Worm (Caenorhabditis elegans) whole organism, L3 larva: ENCODE data around the gene dhs-7.

Experiments
- R02D3.7 ChIP-seq: fragments of 150-350 bp; optimal IDR thresholded peaks from 2 replicates; lab custom pipeline; 2014; ENCODE audit warnings: missing biosample characterization, missing genetic modification characterization
- ama-1 ChIP-seq: fragments of 150-350 bp; optimal IDR thresholded peaks from 2 replicates; lab custom pipeline; 2018
- ceh-28 ChIP-seq: fragments of 150-350 bp; optimal IDR thresholded peaks from 2 replicates; lab custom pipeline; 2014; ENCODE audit warnings: missing biosample characterization, missing genetic modification reagents, missing genetic modification characterization
- ceh-82 ChIP-seq: fragments of 150-350 bp; optimal IDR thresholded peaks from 2 replicates; lab custom pipeline; 2014; ENCODE audit warnings: missing biosample characterization, missing genetic modification characterization
- ceh-9 ChIP-seq: sonication (generic microtip); optimal IDR thresholded peaks from 2 replicates; lab custom pipeline; 2018; ENCODE audit warnings: missing biosample characterization, missing genetic modification characterization
- daf-12 ChIP-seq: fragments of 150-350 bp; optimal IDR thresholded peaks from 2 replicates; lab custom pipeline; 2014; ENCODE audit warnings: missing biosample characterization, missing genetic modification reagents, missing genetic modification characterization
- egl-27 ChIP-seq: sonication (generic microtip); optimal IDR thresholded peaks from 4 replicates; lab custom pipeline; 2017; ENCODE audit warnings: missing biosample characterization, missing genetic modification reagents, missing genetic modification characterization
- elt-1 ChIP-seq: fragments of 150-350 bp; optimal IDR thresholded peaks from 2 replicates; lab custom pipeline; 2014; ENCODE audit warnings: missing biosample characterization, missing genetic modification characterization
- elt-2 ChIP-seq: sonication (generic microtip); optimal IDR thresholded peaks from 2 replicates; lab custom pipeline; 2016; ENCODE audit warnings: missing genetic modification reagents, mild to moderate bottlenecking, missing genetic modification characterization, missing compliant biosample characterization
- elt-3 ChIP-seq, 3 experiments: fragments of 150-350 bp in 1 of 3; sonication (generic microtip) in 2 of 3; optimal IDR thresholded peaks; 2 replicates in 2 of 3; 4 replicates in 1 of 3; lab custom pipeline; 2014 to 2017; ENCODE audit warnings: missing biosample characterization in 3 of 3, missing genetic modification characterization in 3 of 3
- eor-1 ChIP-seq, 2 experiments: fragments of 150-350 bp; optimal IDR thresholded peaks; 2 replicates each; lab custom pipeline; 2014 to 2018; ENCODE audit warnings: missing biosample characterization in 2 of 2, missing genetic modification characterization in 2 of 2
- fkh-10 ChIP-seq: sonication (generic microtip); optimal IDR thresholded peaks from 2 replicates; lab custom pipeline; 2017; ENCODE audit warnings: missing biosample characterization, missing genetic modification reagents, missing genetic modification characterization
- fkh-2 ChIP-seq: fragments of 150-350 bp; optimal IDR thresholded peaks from 2 replicates; lab custom pipeline; 2014; ENCODE audit warnings: missing biosample characterization, missing genetic modification reagents, missing genetic modification characterization
- fos-1 ChIP-seq: fragments of 150-350 bp; optimal IDR thresholded peaks from 2 replicates; lab custom pipeline; 2014; ENCODE audit warnings: missing biosample characterization, missing genetic modification characterization
- hmg-11 ChIP-seq: sonication (generic microtip); optimal IDR thresholded peaks from 2 replicates; lab custom pipeline; 2016; ENCODE audit warnings: missing genetic modification characterization, missing compliant biosample characterization
- jun-1 ChIP-seq: fragments of 150-350 bp; optimal IDR thresholded peaks from 2 replicates; lab custom pipeline; 2014; ENCODE audit warnings: missing biosample characterization, missing genetic modification reagents, missing genetic modification characterization
- mml-1 ChIP-seq: fragments of 150-350 bp; sonication (generic microtip); optimal IDR thresholded peaks from 3 replicates; lab custom pipeline; 2014; ENCODE audit warnings: missing biosample characterization, missing genetic modification characterization
- nfya-1 ChIP-seq: sonication (generic microtip); optimal IDR thresholded peaks from 2 replicates; lab custom pipeline; 2017; ENCODE audit warnings: missing genetic modification characterization, mild to moderate bottlenecking, missing compliant biosample characterization, antibody characterized with exemption, moderate library complexity; ENCODE audit not compliant: insufficient read depth
- nhr-12 ChIP-seq: fragments of 150-350 bp; optimal IDR thresholded peaks from 2 replicates; lab custom pipeline; 2014; ENCODE audit warnings: missing biosample characterization, missing genetic modification characterization
- nhr-23 ChIP-seq: fragments of 150-350 bp; optimal IDR thresholded peaks from 2 replicates; lab custom pipeline; 2014; ENCODE audit warnings: missing biosample characterization, missing genetic modification reagents, missing genetic modification characterization
- nhr-25 ChIP-seq: sonication (generic microtip); optimal IDR thresholded peaks from 2 replicates; lab custom pipeline; 2017; ENCODE audit warnings: missing biosample characterization, missing genetic modification characterization
- nhr-28 ChIP-seq: fragments of 150-350 bp; optimal IDR thresholded peaks from 2 replicates; lab custom pipeline; 2014; ENCODE audit warnings: missing biosample characterization, missing genetic modification characterization
- nhr-67 ChIP-seq: fragments of 150-350 bp; optimal IDR thresholded peaks from 2 replicates; lab custom pipeline; 2014; ENCODE audit warnings: missing biosample characterization, missing genetic modification characterization
- pha-4 ChIP-seq: fragments of 150-350 bp; optimal IDR thresholded peaks from 2 replicates; lab custom pipeline; 2014; ENCODE audit warnings: missing biosample characterization, missing genetic modification reagents, missing genetic modification characterization
- pqm-1 ChIP-seq: fragments of 150-350 bp; optimal IDR thresholded peaks from 2 replicates; lab custom pipeline; 2017; ENCODE audit warnings: missing biosample characterization, missing genetic modification characterization, inconsistent platforms
- skn-1 ChIP-seq: fragments of 150-350 bp; optimal IDR thresholded peaks from 2 replicates; lab custom pipeline; 2014; ENCODE audit warnings: missing biosample characterization, missing genetic modification characterization
- tbx-2 ChIP-seq: sonication (generic microtip); optimal IDR thresholded peaks from 2 replicates; lab custom pipeline; 2016; ENCODE audit warnings: mild to moderate bottlenecking, missing genetic modification characterization, missing compliant biosample characterization
- unc-39 ChIP-seq: sonication (generic microtip); optimal IDR thresholded peaks from 4 replicates; lab custom pipeline; 2017; ENCODE audit warnings: missing biosample characterization, missing genetic modification characterization
- unc-62 ChIP-seq: fragments of 150-350 bp; sonication (generic microtip); optimal IDR thresholded peaks from 4 replicates; lab custom pipeline; 2014; ENCODE audit warnings: missing biosample characterization, missing genetic modification reagents, missing genetic modification characterization
- zag-1 ChIP-seq: fragments of 150-350 bp; optimal IDR thresholded peaks from 2 replicates; lab custom pipeline; 2014; ENCODE audit warnings: missing biosample characterization, missing genetic modification characterization
- ztf-11 ChIP-seq: fragments of 150-350 bp; optimal IDR thresholded peaks from 2 replicates; lab custom pipeline; 2014; ENCODE audit warnings: missing biosample characterization, missing genetic modification characterization
- ztf-4 ChIP-seq: fragments of 150-350 bp; optimal IDR thresholded peaks from 2 replicates; lab custom pipeline; 2014; ENCODE audit warnings: missing biosample characterization, missing genetic modification characterization

dhs-7 gene

DNA sequence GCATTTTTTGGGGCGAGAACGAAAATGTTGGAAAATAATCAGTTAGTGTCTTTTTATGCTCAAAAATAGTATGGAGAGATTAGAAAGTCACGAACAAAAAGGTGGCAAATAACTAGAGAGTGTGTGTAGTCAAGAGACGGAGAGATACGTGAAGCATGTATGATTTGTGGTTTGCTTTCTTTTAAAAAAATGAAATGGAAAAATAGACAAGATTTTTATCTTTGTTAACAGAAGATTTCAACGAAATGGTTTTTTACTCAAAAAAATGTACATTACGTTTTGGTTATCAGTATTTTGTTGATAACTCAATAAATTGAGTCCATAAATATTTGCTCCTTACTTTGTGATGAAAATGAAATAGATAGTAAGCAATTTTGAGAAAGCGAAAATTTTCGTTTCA is at the start of gene dhs-7:
Gene dhs-7, minus strand, starts transcription at position 277 of the 400 bp plus-strand sequence.
- TF ChIP-seq elt-2 (tag; lab: Kevin White, UChicago) (peak; percentile 67), nhr-25 (no peak)

DNA sequence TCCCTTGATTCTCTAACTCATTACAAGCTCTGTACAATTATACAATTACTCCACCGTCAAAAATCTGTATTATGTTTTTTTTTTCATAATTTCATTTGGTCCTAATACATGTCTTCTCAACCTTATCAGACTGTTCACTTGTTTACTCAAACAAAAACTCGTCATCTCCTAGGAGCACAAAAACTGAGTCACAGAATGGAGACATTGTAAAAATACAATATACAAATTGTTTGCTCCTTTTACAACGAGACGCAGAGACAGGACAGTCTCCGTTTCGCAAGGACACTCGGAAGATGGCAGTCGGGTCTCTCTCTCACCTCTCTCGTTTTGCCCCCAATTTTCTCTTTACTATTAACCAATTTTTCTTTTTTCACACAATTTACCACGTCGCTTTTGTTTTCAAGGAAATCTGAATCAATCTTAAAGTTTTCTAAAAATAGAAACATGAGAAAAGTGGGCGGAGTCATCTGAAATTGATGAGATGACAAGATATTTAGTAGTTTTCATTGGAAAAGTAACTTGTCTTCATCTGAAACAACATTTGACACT is 47.4 kb upstream of the dhs-7 start, which contains the start of gene F32A5.8:
Gene F32A5.8, plus strand, starts transcription at position 499 of the 549 bp plus-strand sequence.
- TF ChIP-seq jun-1 (tag; lab: Kevin White, UChicago) (peak; percentile 33), pqm-1 (tag; lab: Kevin White, UChicago) (peak; percentile 62), pha-4 (tag; lab: Kevin White, UChicago) (peak; percentile 92), hmg-11 (tag; lab: Kevin White, UChicago) (no peak), nhr-25 (peak; percentile 32), nhr-23 (no peak), fos-1 (peak; percentile 67), elt-2 (tag; lab: Kevin White, UChicago) (peak; percentile 67)
- TF ChIP-seq, all 47 proteins: peak for 6

DNA sequence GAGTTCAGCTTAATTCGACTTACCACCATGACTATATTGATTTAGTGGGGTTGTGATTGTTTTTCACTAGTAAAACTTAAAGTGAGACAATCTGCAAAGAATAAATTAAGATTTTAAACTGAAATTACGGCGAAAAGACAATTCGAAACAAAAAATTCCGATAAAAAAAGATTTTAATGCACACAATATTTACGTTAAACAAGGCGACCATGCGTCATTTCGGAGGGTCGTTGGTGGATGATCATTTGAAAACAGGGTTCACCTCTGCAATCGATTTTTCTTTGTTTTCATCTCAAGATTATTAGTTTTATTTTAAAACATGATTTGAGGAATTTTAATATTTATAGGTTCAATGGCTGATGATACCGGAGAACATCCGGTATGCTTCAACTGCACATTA is 44.8 kb upstream of the dhs-7 start, which contains the start of gene lsm-4:
Gene lsm-4, minus strand, starts transcription at position 91 of the 400 bp plus-strand sequence.
- no peak for TF ChIP-seq ceh-82 (tag; lab: Kevin White, UChicago)
- TF ChIP-seq pha-4 (tag; lab: Kevin White, UChicago), result peak; percentile 29
- TF ChIP-seq, all 47 proteins: peak for 1

ce11 chrII:7251978-7252377 is 43.7 kb upstream of the dhs-7 start, which contains the start of the genes prx-13 and ada-2:
Gene prx-13, minus strand, starts transcription at chrII:7252015.
Gene ada-2, plus strand, starts transcription at chrII:7252259.
- TF ChIP-seq fkh-10 (GFP tag; lab: Kevin White, UChicago), result no peak
- TF ChIP-seq pqm-1 (tag; lab: Kevin White, UChicago), result peak; percentile 60
- TF ChIP-seq elt-2 (tag; lab: Kevin White, UChicago), result peak; percentile 69
- TF ChIP-seq nhr-25, result peak; percentile 38

DNA sequence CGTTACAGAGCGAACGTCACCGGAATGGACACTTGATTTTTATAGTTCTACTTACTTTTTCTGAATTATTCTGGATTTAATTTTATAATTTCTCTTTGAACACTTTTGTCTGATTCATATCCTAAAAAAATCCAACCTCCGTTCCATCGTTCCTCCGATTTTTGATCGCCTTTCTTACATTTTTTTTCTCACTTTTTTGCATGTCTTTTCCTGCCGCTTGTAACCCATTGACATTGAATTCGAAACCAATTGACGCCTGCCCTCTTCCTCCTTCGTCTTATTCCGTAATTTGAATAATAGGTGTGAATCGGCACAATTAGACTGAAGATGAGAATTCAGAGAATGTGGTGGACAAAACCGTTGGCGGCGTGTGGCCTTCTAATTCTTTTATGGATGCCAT is 37.3 kb upstream of the dhs-7 start, which contains the start of gene skpo-3:
Gene skpo-3, plus strand, starts transcription at position 301 of the 400 bp plus-strand sequence.
- TF ChIP-seq elt-2 (tag; lab: Kevin White, UChicago) (no peak), ama-1 (lab: Kevin White, UChicago) (no peak), elt-3 (tag; optimal IDR thresholded peaks at IDR 0.05; lab: Kevin White, UChicago) (no peak), zag-1 (tag; lab: Kevin White, UChicago) (no peak), skn-1 (tag; lab: Kevin White, UChicago) (no peak), nhr-25 (no peak), egl-27 (no peak), R02D3.7 (tag; lab: Kevin White, UChicago) (no peak)

DNA sequence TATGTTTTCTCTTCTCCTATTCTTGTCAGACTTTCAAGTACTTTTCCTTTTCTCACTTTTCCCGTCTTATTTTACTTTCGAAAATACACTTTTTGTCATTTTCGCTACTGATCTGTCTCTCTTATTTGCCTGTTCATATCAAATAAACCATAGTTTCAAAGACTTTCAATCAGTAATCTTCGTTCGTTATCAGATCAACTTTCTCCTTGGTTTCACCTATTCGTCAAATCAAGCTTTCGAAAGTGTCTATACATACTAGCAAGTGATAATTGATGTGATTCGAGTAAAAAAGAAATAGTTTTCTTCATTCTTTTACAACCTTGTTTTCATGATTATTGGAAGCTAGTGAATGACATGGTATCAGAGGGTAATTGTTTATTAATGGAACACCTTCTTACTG is 34.5 kb upstream of the dhs-7 start:
- TF ChIP-seq nhr-12 (tag; lab: Kevin White, UChicago) (no peak), nhr-25 (peak; percentile 30), unc-62 (no peak), ama-1 (lab: Kevin White, UChicago) (no peak)

- TF ChIP-seq nhr-12 (tag; lab: Kevin White, UChicago) (no peak), nhr-25 (peak; percentile 66)
Observed at ce11 chrII:7239705-7240104, 31.4 kb upstream of the dhs-7 start.

DNA sequence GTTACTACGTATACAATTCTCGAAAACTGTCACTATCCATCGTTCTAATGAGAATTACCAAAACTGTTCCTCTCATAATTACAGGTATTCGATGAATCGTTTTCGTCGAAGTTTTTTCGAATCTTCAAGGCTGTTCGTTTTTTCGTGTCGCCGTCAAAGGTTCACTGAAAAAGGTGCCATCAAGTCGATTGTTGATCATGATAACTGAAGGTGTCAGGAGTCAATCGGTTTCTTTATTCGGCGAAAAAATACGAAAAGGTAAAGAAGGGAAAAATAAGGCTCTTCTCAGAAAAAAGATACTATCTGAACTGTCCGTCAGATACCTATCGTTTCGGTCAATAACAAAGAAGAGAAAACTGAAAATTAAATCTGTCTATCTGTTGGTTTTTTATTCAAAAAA is 30.5 kb upstream of the dhs-7 start:
- TF ChIP-seq mml-1 (tag; lab: Kevin White, UChicago) (no peak), elt-1 (tag; lab: Kevin White, UChicago) (peak; percentile 77)

- TF ChIP-seq tbx-2 (tag; lab: Kevin White, UChicago) (no peak), eor-1 (tag; optimal IDR thresholded peaks at IDR 0.05; lab: Kevin White, UChicago) (no peak), pqm-1 (tag; lab: Kevin White, UChicago) (peak; percentile 93), ama-1 (lab: Kevin White, UChicago) (peak; percentile 33), ceh-82 (tag; lab: Kevin White, UChicago) (no peak), ztf-11 (tag; lab: Kevin White, UChicago) (no peak), jun-1 (tag; lab: Kevin White, UChicago) (peak; percentile 49), unc-39 (tag; lab: Kevin White, UChicago) (no peak), skn-1 (tag; lab: Kevin White, UChicago) (no peak), nhr-23 (no peak), ceh-9 (no peak), fkh-2 (tag; lab: Kevin White, UChicago) (no peak), R02D3.7 (tag; lab: Kevin White, UChicago) (no peak), ztf-4 (no peak), nhr-67 (tag; lab: Kevin White, UChicago) (no peak), nfya-1 (tag; lab: Kevin White, UChicago) (no peak), ceh-28 (tag; lab: Kevin White, UChicago) (no peak), mml-1 (tag; lab: Kevin White, UChicago) (no peak), daf-12 (tag; lab: Kevin White, UChicago) (no peak), hmg-11 (tag; lab: Kevin White, UChicago) (no peak), fkh-10 (GFP tag; lab: Kevin White, UChicago) (no peak), elt-1 (tag; lab: Kevin White, UChicago) (no peak), elt-2 (tag; lab: Kevin White, UChicago) (peak; percentile 92), pha-4 (tag; lab: Kevin White, UChicago) (peak; percentile 83), nhr-28 (no peak)
Observed at ce11 chrII:7238248-7238647, 30.0 kb upstream of the dhs-7 start, which contains the start of gene aqp-1. Gene aqp-1, minus strand, starts transcription at chrII:7238349.
